Fruit fly (Drosophila melanogaster) whole organism, embryonic: ENCODE data around the gene Ripalpha.

ENCODE experiments used
- Asciz ChIP-seq: fragments of 200-800 bp; sonication (Bioruptor generic); optimal IDR thresholded peaks from 2 replicates; lab custom pipeline; 2017; ENCODE audit warnings: missing biosample characterization, mild to moderate bottlenecking, missing genetic modification characterization, missing genetic modification reagents
- CG10366 ChIP-seq: fragments of 200-800 bp; sonication (Bioruptor generic); IDR thresholded peaks from 2 replicates; pipeline ENCODE4 v1.3.6; 2022; ENCODE audit warnings: missing biosample characterization, missing genetic modification characterization
- CG10654 ChIP-seq: fragments of 200-800 bp; sonication (Bioruptor generic); optimal IDR thresholded peaks from 2 replicates; lab custom pipeline; 2016; ENCODE audit warnings: missing biosample characterization, missing genetic modification characterization
- CG12071 ChIP-seq: fragments of 200-800 bp; sonication (Bioruptor generic); optimal IDR thresholded peaks from 3 replicates; lab custom pipeline; 2018; ENCODE audit warnings: missing biosample characterization, mild to moderate bottlenecking, missing genetic modification characterization
- CG2202 ChIP-seq: fragments of 200-800 bp; sonication (Bioruptor generic); optimal IDR thresholded peaks from 2 replicates; lab custom pipeline; 2018; ENCODE audit warnings: missing biosample characterization, mild to moderate bottlenecking, missing genetic modification characterization
- CG32767 ChIP-seq: fragments of 200-800 bp; sonication (Bioruptor generic); IDR thresholded peaks from 2 replicates; pipeline ENCODE4 v1.3.6; 2022; ENCODE audit warnings: missing biosample characterization, missing genetic modification characterization
- CG3838 ChIP-seq: fragments of 200-800 bp; sonication (Bioruptor generic); optimal IDR thresholded peaks from 3 replicates; lab custom pipeline; 2016; ENCODE audit warnings: missing biosample characterization, missing genetic modification characterization
- CG9609 ChIP-seq: fragments of 200-800 bp; sonication (Bioruptor generic); optimal IDR thresholded peaks from 3 replicates; lab custom pipeline; 2016; ENCODE audit warnings: missing biosample characterization, missing genetic modification characterization
- Gsc ChIP-seq: fragments of 200-800 bp; sonication (Bioruptor generic); IDR thresholded peaks from 2 replicates; pipeline ENCODE4 v1.3.6; 2022; ENCODE audit warnings: missing biosample characterization, missing genetic modification characterization
- Hr39 ChIP-seq: fragments of >200 bp; optimal IDR thresholded peaks from 2 replicates; lab custom pipeline; 2017
- ato ChIP-seq: fragments of 200-800 bp; sonication (Bioruptor generic); IDR thresholded peaks from 2 replicates; pipeline ENCODE4 v1.3.6; 2022; ENCODE audit warnings: missing biosample characterization, missing genetic modification characterization; ENCODE audit not compliant: partially characterized antibody
- dimm ChIP-seq: fragments of 200-800 bp; sonication (Bioruptor generic); IDR thresholded peaks from 2 replicates; pipeline ENCODE4 v1.3.6; 2022; ENCODE audit warnings: missing biosample characterization, missing genetic modification characterization
- maf-S ChIP-seq: fragments of 200-800 bp; sonication (Bioruptor generic); optimal IDR thresholded peaks from 2 replicates; lab custom pipeline; 2016; ENCODE audit warnings: missing biosample characterization, missing genetic modification characterization

- TF ChIP-seq CG2202 (tag; lab: Kevin White, UChicago) (no peak), maf-S (GFP tag; lab: Kevin White, UChicago) (no peak), Hr39 (lab: Kevin White, UChicago) (no peak), Gsc (GFP tag; lab: Robert Waterston, UW) (no peak), Asciz (GFP tag; lab: Kevin White, UChicago) (no peak), dimm (GFP tag; lab: Robert Waterston, UW) (no peak), CG12071 (GFP tag; lab: Kevin White, UChicago) (no peak), CG3838 (GFP tag; lab: Kevin White, UChicago) (no peak), CG10366 (no peak), CG32767 (GFP tag; lab: Robert Waterston, UW) (no peak), CG9609 (GFP tag; lab: Kevin White, UChicago) (no peak), CG10654 (GFP tag; lab: Kevin White, UChicago) (no peak), ato (no peak)
These were observed 5.2 kb upstream of the Ripalpha start for dm6 chr2L:10205940-10206339.
